Fruit fly (Drosophila melanogaster): ENCODE data around the gene Fit1.
A peak's percentile ranks its signal among the peaks of the same experiment; 100 is the strongest.

Gene Fit1

DNA sequence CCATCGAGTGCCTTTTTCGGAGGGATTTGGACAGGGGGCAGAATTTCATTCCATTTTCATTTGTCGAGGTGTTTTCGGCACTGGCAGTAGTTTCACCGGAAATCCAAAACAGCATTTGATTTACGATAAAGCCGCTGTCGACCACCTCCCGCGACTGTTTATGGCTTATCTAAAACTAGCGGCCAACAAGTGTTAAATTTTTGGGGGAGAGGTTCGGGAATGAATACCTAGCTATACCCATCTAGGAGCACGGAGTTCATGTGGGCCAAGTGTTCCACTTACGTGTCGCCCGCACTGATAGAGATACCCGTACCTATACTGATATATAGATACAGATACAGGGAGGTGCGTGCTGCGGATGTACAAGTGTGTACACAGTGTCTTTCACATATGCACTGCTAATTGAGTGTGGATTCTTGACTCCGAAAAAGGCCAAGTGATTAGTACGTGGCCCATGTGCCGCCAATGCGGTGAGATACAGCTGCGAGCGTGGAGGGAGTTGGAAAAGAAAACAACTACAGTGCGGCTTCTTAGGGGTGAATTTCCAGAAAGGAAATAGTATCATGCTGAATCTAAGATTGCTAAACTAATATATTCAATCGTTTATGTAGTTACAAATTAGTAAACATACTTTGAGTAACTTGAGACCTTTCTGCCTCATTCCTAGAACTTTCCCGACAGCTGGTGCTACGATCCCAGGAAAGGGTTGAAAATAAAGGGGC lies 16.4 kb downstream of the Fit1 start:
- TF ChIP-seq grn (GFP tag; optimal IDR thresholded peaks at IDR 0.05) (peak; percentile 88), CG17361 (GFP tag; IDR thresholded peaks at IDR 0.05) (no peak), CG11504 (tag; optimal IDR thresholded peaks at IDR 0.05) (peak; percentile 7), otp (GFP tag; IDR thresholded peaks at IDR 0.05) (peak; percentile 50; the same call in 1 of the 3 replicates), cg (GFP tag; optimal IDR thresholded peaks at IDR 0.05) (peak; percentile 38), Lpt (GFP tag; optimal IDR thresholded peaks at IDR 0.05) (peak; percentile 16), CG33557 (GFP tag; optimal IDR thresholded peaks at IDR 0.05) (no peak), usp (GFP tag; optimal IDR thresholded peaks at IDR 0.05) (no peak), ERR (GFP tag; optimal IDR thresholded peaks at IDR 0.05) (no peak), CG8388 (GFP tag; optimal IDR thresholded peaks at IDR 0.05) (no peak), Dbx (GFP tag; IDR thresholded peaks at IDR 0.05) (no peak), CG34224 (GFP tag; IDR thresholded peaks at IDR 0.05; ENCODE audit: partially characterized antibody) (no peak), CG12299 (tag; optimal IDR thresholded peaks at IDR 0.05) (no peak), Xbp1 (GFP tag; optimal IDR thresholded peaks at IDR 0.05) (peak; percentile 32), gro (GFP tag; optimal IDR thresholded peaks at IDR 0.05) (no peak), ase (GFP tag; IDR thresholded peaks at IDR 0.05) (no peak), CG1647 (GFP tag; optimal IDR thresholded peaks at IDR 0.05) (no peak), sob (GFP tag; IDR thresholded peaks at IDR 0.05) (no peak), CG11398 (GFP tag; optimal IDR thresholded peaks at IDR 0.05) (no peak), salm (tag; optimal IDR thresholded peaks at IDR 0.05) (no peak), Med (GFP tag) (peak; percentile 38), h (optimal IDR thresholded peaks at IDR 0.05) (no peak), Jarid2 (GFP tag; optimal IDR thresholded peaks at IDR 0.05) (no peak), lov (optimal IDR thresholded peaks at IDR 0.05) (no peak), lov (GFP tag; IDR thresholded peaks at IDR 0.05) (0 out of 3 replicates have a peak, but pooled peaks have one; percentile 7), tx (GFP tag; optimal IDR thresholded peaks at IDR 0.05) (no peak), CG13624 (GFP tag; optimal IDR thresholded peaks at IDR 0.05) (no peak), CG16813 (GFP tag; IDR thresholded peaks at IDR 0.05; ENCODE audit: partially characterized antibody) (no peak), Sox102F (GFP tag; optimal IDR thresholded peaks at IDR 0.05) (peak; percentile 6), pfk (GFP tag; optimal IDR thresholded peaks at IDR 0.05) (peak; percentile 24), CG18262 (tag; optimal IDR thresholded peaks at IDR 0.05) (peak; percentile 27), so (GFP tag; IDR thresholded peaks at IDR 0.05) (0 out of 3 replicates have a peak, but pooled peaks have one; percentile 11), gem (tag; optimal IDR thresholded peaks at IDR 0.05) (peak; percentile 17), NfI (GFP tag; optimal IDR thresholded peaks at IDR 0.05) (no peak), phol (tag; optimal IDR thresholded peaks at IDR 0.05) (peak; percentile 21), Dfd (GFP tag; optimal IDR thresholded peaks at IDR 0.05) (no peak), cas (GFP tag; IDR thresholded peaks at IDR 0.05) (no peak), Doc3 (GFP tag; IDR thresholded peaks at IDR 0.05; ENCODE audit: partially characterized antibody) (no peak), amos (GFP tag; IDR thresholded peaks at IDR 0.05; ENCODE audit: partially characterized antibody) (no peak), hb (GFP tag; IDR thresholded peaks at IDR 0.05; ENCODE audit: partially characterized antibody) (no peak), gce (GFP tag; IDR thresholded peaks at IDR 0.05) (no peak), BtbVII (GFP tag; optimal IDR thresholded peaks at IDR 0.05) (no peak), crol (GFP tag; IDR thresholded peaks at IDR 0.05) (0 out of 2 replicates have a peak, but pooled peaks have one; percentile 12), CG6272 (GFP tag; IDR thresholded peaks at IDR 0.05) (no peak), CG1233 (GFP tag; optimal IDR thresholded peaks at IDR 0.05) (no peak), CG1603 (tag; optimal IDR thresholded peaks at IDR 0.05) (no peak), CG12219 (GFP tag; optimal IDR thresholded peaks at IDR 0.05) (no peak), br (optimal IDR thresholded peaks at IDR 0.05) (no peak), CG12659 (GFP tag; optimal IDR thresholded peaks at IDR 0.05) (no peak), HLH54F (GFP tag; optimal IDR thresholded peaks at IDR 0.05) (no peak), bcd (GFP tag; optimal IDR thresholded peaks at IDR 0.05) (peak; percentile 9)
